In genomic region chrX:16133815-16134214, ce11 we compare ENCODE assay signal across 5 worm cellular contexts.
TF ChIP-seq lines count a peak whose summit lies in the region.

No protein-coding gene starts in this region.

TF ChIP-seq in whole organism, L1 larva, 84 proteins besides CTCF, POLR2A, EP300 and RAD21 (continues in another document):
- TF ChIP-seq swsn-7 (tag; optimal IDR thresholded peaks at IDR 0.05; lab: Kevin White, UChicago): peak; percentile 3
- TF ChIP-seq elt-2 (tag; optimal IDR thresholded peaks at IDR 0.05; lab: Kevin White, UChicago): no peak
- no peak for TF ChIP-seq mab-9 (GFP tag; IDR thresholded peaks at IDR 0.05; lab: Robert Waterston, UW)
- TF ChIP-seq mdl-1 (tag; optimal IDR thresholded peaks at IDR 0.05; lab: Kevin White, UChicago): no peak
- TF ChIP-seq nhr-71 (tag; optimal IDR thresholded peaks at IDR 0.05; lab: Kevin White, UChicago): peak; percentile 28
- no peak for TF ChIP-seq sup-37 (GFP tag; optimal IDR thresholded peaks at IDR 0.05; lab: Kevin White, UChicago)
- no peak for TF ChIP-seq zip-4 (GFP tag; optimal IDR thresholded peaks at IDR 0.05; lab: Kevin White, UChicago)
- no peak for TF ChIP-seq efl-3 (GFP tag; optimal IDR thresholded peaks at IDR 0.05; lab: Kevin White, UChicago)
- TF ChIP-seq unc-86 (tag; optimal IDR thresholded peaks at IDR 0.05; lab: Kevin White, UChicago): peak; percentile 24
- peak; percentile 21 for TF ChIP-seq skn-1 (tag; optimal IDR thresholded peaks at IDR 0.05; lab: Kevin White, UChicago)
- no peak for TF ChIP-seq nhr-85 (tag; lab: Kevin White, UChicago)
- TF ChIP-seq nhr-76 (tag; optimal IDR thresholded peaks at IDR 0.05; lab: Kevin White, UChicago): no peak
- TF ChIP-seq hpl-2 (GFP tag; optimal IDR thresholded peaks at IDR 0.05; lab: Kevin White, UChicago): no peak
- no peak for TF ChIP-seq ztf-11 (tag; optimal IDR thresholded peaks at IDR 0.05; lab: Kevin White, UChicago)
- TF ChIP-seq efl-1 (optimal IDR thresholded peaks at IDR 0.05; lab: Kevin White, UChicago): peak in 1 of 2 experiments; percentile 16
- peak in 1 of 2 experiments; percentile 40 for TF ChIP-seq efl-1 (GFP tag; optimal IDR thresholded peaks at IDR 0.05 in 1 of 2; lab: Kevin White, UChicago)
- TF ChIP-seq snu-23 (GFP tag; optimal IDR thresholded peaks at IDR 0.05; lab: Kevin White, UChicago): no peak
- no peak for TF ChIP-seq nhr-237 (tag; optimal IDR thresholded peaks at IDR 0.05; lab: Kevin White, UChicago)
- peak in 1 of 3 experiments; percentile 65 for TF ChIP-seq ceh-82 (tag; optimal IDR thresholded peaks at IDR 0.05; lab: Kevin White, UChicago)

TF ChIP-seq in whole organism, L3 larva, 47 proteins besides CTCF, POLR2A, EP300 and RAD21:
- TF ChIP-seq nhr-25 (tag; optimal IDR thresholded peaks at IDR 0.05; lab: Kevin White, UChicago): no peak
- no peak for TF ChIP-seq snpc-4 (tag; optimal IDR thresholded peaks at IDR 0.05; lab: Kevin White, UChicago)
- no peak for TF ChIP-seq elt-1 (tag; optimal IDR thresholded peaks at IDR 0.05; lab: Kevin White, UChicago)
- no peak for TF ChIP-seq unc-39 (tag; optimal IDR thresholded peaks at IDR 0.05; lab: Kevin White, UChicago)
- no peak for TF ChIP-seq nhr-11 (tag; optimal IDR thresholded peaks at IDR 0.05; lab: Kevin White, UChicago)
- TF ChIP-seq daf-12 (tag; optimal IDR thresholded peaks at IDR 0.05; lab: Kevin White, UChicago): no peak
- TF ChIP-seq egl-27 (tag; optimal IDR thresholded peaks at IDR 0.05; lab: Kevin White, UChicago): no peak
- TF ChIP-seq aly-2 (tag; optimal IDR thresholded peaks at IDR 0.05; lab: Kevin White, UChicago): no peak
- TF ChIP-seq hmg-11 (tag; optimal IDR thresholded peaks at IDR 0.05; lab: Kevin White, UChicago): peak; percentile 53
- TF ChIP-seq nfya-1 (tag; optimal IDR thresholded peaks at IDR 0.05; lab: Kevin White, UChicago; ENCODE audit: insufficient read depth): peak; percentile 69
- TF ChIP-seq ztf-4 (tag; optimal IDR thresholded peaks at IDR 0.05; lab: Kevin White, UChicago): no peak
- no peak for TF ChIP-seq ama-1 (optimal IDR thresholded peaks at IDR 0.05; lab: Kevin White, UChicago)
- TF ChIP-seq lin-39 (tag; optimal IDR thresholded peaks at IDR 0.05; lab: Kevin White, UChicago): peak; percentile 80
- no peak for TF ChIP-seq ceh-9 (tag; optimal IDR thresholded peaks at IDR 0.05; lab: Kevin White, UChicago)
- no peak for TF ChIP-seq nhr-23 (tag; optimal IDR thresholded peaks at IDR 0.05; lab: Kevin White, UChicago)
- TF ChIP-seq egl-5 (tag; optimal IDR thresholded peaks at IDR 0.05; lab: Kevin White, UChicago): peak; percentile 21
- TF ChIP-seq unc-62 (GFP tag; optimal IDR thresholded peaks at IDR 0.05; lab: Kevin White, UChicago): no peak
- no peak for TF ChIP-seq lsy-12 (tag; optimal IDR thresholded peaks at IDR 0.05; lab: Kevin White, UChicago)
- no peak for TF ChIP-seq lin-15B (tag; optimal IDR thresholded peaks at IDR 0.05; lab: Kevin White, UChicago)

TF ChIP-seq in whole organism, early embryonic, 17 proteins besides CTCF, POLR2A, EP300 and RAD21:
- TF ChIP-seq F13C5.2 (tag; optimal IDR thresholded peaks at IDR 0.05; lab: Kevin White, UChicago): peak; percentile 42
- no peak for TF ChIP-seq B0310.2 (tag; optimal IDR thresholded peaks at IDR 0.05; lab: Kevin White, UChicago)
- TF ChIP-seq tbx-37 (GFP tag; conservative IDR thresholded peaks at IDR 0.05; lab: Robert Waterston, UW): peak; percentile 26; the same call in 1 of the 2 replicates
- no peak for TF ChIP-seq sea-1 (GFP tag; conservative IDR thresholded peaks at IDR 0.05; lab: Robert Waterston, UW)
- TF ChIP-seq tbx-11 (GFP tag; IDR thresholded peaks at IDR 0.05; lab: Robert Waterston, UW): 0 out of 2 replicates have a peak, but pooled peaks have one; percentile 26
- no peak for TF ChIP-seq ceh-36 (tag; optimal IDR thresholded peaks at IDR 0.05; lab: Kevin White, UChicago)
- no peak for TF ChIP-seq ama-1 (optimal IDR thresholded peaks at IDR 0.05; lab: Kevin White, UChicago)
- no peak for TF ChIP-seq pes-1 (GFP tag; IDR thresholded peaks at IDR 0.05; lab: Robert Waterston, UW)
- no peak for TF ChIP-seq scrt-1 (GFP tag; IDR thresholded peaks at IDR 0.05; lab: Robert Waterston, UW)
- no peak for TF ChIP-seq aly-1 (tag; optimal IDR thresholded peaks at IDR 0.05; lab: Kevin White, UChicago)
- no peak for TF ChIP-seq hnd-1 (tag; optimal IDR thresholded peaks at IDR 0.05; lab: Kevin White, UChicago)
- no peak for TF ChIP-seq flt-1 (GFP tag; IDR thresholded peaks at IDR 0.05; lab: Robert Waterston, UW)
- TF ChIP-seq ceh-13 (GFP tag; optimal IDR thresholded peaks at IDR 0.05; lab: Kevin White, UChicago): no peak
- TF ChIP-seq hmbx-1 (tag; optimal IDR thresholded peaks at IDR 0.05; lab: Kevin White, UChicago): no peak
- peak; percentile 49 for TF ChIP-seq hmg-4 (GFP tag; optimal IDR thresholded peaks at IDR 0.05; lab: Kevin White, UChicago)
- no peak for TF ChIP-seq ets-7 (tag; optimal IDR thresholded peaks at IDR 0.05; lab: Kevin White, UChicago)
- TF ChIP-seq tra-4 (tag; optimal IDR thresholded peaks at IDR 0.05; lab: Kevin White, UChicago): no peak

TF ChIP-seq in whole organism, midembryonic, 9 proteins besides CTCF, POLR2A, EP300 and RAD21:
- TF ChIP-seq ztf-29 (GFP tag; IDR thresholded peaks at IDR 0.05; lab: Robert Waterston, UW) (0 out of 2 replicates have a peak, but pooled peaks have one; percentile 9), ref-1 (GFP tag; conservative IDR thresholded peaks at IDR 0.05; lab: Robert Waterston, UW) (no peak), med-1 (GFP tag; optimal IDR thresholded peaks at IDR 0.05; lab: Kevin White, UChicago; ENCODE audit: insufficient read depth) (no peak), flt-1 (GFP tag; IDR thresholded peaks at IDR 0.05; lab: Robert Waterston, UW) (no peak), T22C8.4 (GFP tag; IDR thresholded peaks at IDR 0.05; lab: Robert Waterston, UW) (no peak), klf-2 (GFP tag; conservative IDR thresholded peaks at IDR 0.05; lab: Robert Waterston, UW) (no peak)

TF ChIP-seq in whole organism, young adult, 124 proteins besides CTCF, POLR2A, EP300 and RAD21:
- TF ChIP-seq cebp-1 (GFP tag; IDR thresholded peaks at IDR 0.05; lab: Robert Waterston, UW) (peak; percentile 59; the same call in 1 of the 2 replicates), cebp-1 (tag; optimal IDR thresholded peaks at IDR 0.05; lab: Kevin White, UChicago) (peak; percentile 87), attf-5 (GFP tag; optimal IDR thresholded peaks at IDR 0.05; lab: Kevin White, UChicago) (peak; percentile 4), ceh-27 (GFP tag; optimal IDR thresholded peaks at IDR 0.05; lab: Kevin White, UChicago) (peak; percentile 10), zfh-2 (GFP tag; conservative IDR thresholded peaks at IDR 0.05; lab: Robert Waterston, UW) (peak; percentile 88), K11D2.4 (GFP tag; IDR thresholded peaks at IDR 0.05; lab: Robert Waterston, UW) (peak; percentile 43; the same call in 1 of the 2 replicates), lin-54 (GFP tag; optimal IDR thresholded peaks at IDR 0.05; lab: Kevin White, UChicago) (no peak), hmg-1.2 (GFP tag; IDR thresholded peaks at IDR 0.05; lab: Robert Waterston, UW) (peak; percentile 36; the same call in 1 of the 2 replicates), mcd-1 (GFP tag; IDR thresholded peaks at IDR 0.05; lab: Robert Waterston, UW) (0 out of 2 replicates have a peak, but pooled peaks have one; percentile 8), ceh-100 (GFP tag; IDR thresholded peaks at IDR 0.05; lab: Robert Waterston, UW) (no peak)
TF ChIP-seq in whole organism, young adult: peak in this region for 7.
